Fruit fly (Drosophila melanogaster) whole organism, adult: ENCODE results near the gene Gad1.

Experiments used
- CG12768 ChIP-seq: fragments of 200-800 bp; sonication (Bioruptor generic); optimal IDR thresholded peaks from 2 replicates; lab custom pipeline; 2017; ENCODE audit warnings: missing biosample characterization, missing genetic modification characterization, mild to moderate bottlenecking, moderate library complexity, missing genetic modification reagents
- CG1620 ChIP-seq: fragments of 200-800 bp; sonication (Bioruptor generic); optimal IDR thresholded peaks from 2 replicates; lab custom pipeline; 2016; ENCODE audit warnings: missing biosample characterization, missing genetic modification characterization
- CG7045 ChIP-seq: fragments of 200-800 bp; sonication (Bioruptor generic); optimal IDR thresholded peaks from 2 replicates; lab custom pipeline; 2017; ENCODE audit warnings: missing biosample characterization, mild to moderate bottlenecking, missing genetic modification characterization
- CG7101 ChIP-seq: fragments of 200-800 bp; sonication (Bioruptor generic); optimal IDR thresholded peaks from 2 replicates; lab custom pipeline; 2018; ENCODE audit warnings: missing biosample characterization, mild to moderate bottlenecking, missing genetic modification characterization, moderate library complexity
- Crg-1 ChIP-seq: fragments of 200-800 bp; sonication (Bioruptor generic); optimal IDR thresholded peaks from 2 replicates; lab custom pipeline; 2016; ENCODE audit warnings: missing biosample characterization, missing genetic modification characterization
- Mnt ChIP-seq: fragments of 200-800 bp; sonication (Bioruptor generic); optimal IDR thresholded peaks from 2 replicates; lab custom pipeline; 2016; ENCODE audit warnings: missing biosample characterization, mild to moderate bottlenecking, missing genetic modification characterization
- bab1 ChIP-seq: fragments of 200-800 bp; sonication (Bioruptor generic); optimal IDR thresholded peaks from 3 replicates; lab custom pipeline; 2019; ENCODE audit warnings: missing biosample characterization, mild to moderate bottlenecking, missing genetic modification characterization, moderate library complexity
- pad ChIP-seq: fragments of 200-800 bp; sonication (Bioruptor generic); optimal IDR thresholded peaks from 3 replicates; lab custom pipeline; 2017; ENCODE audit warnings: missing biosample characterization, missing genetic modification characterization, mild to moderate bottlenecking, moderate library complexity, missing genetic modification reagents
- tj ChIP-seq: fragments of 200-800 bp; sonication (Bioruptor generic); optimal IDR thresholded peaks from 3 replicates; lab custom pipeline; 2017; ENCODE audit warnings: missing biosample characterization, mild to moderate bottlenecking, missing genetic modification characterization, moderate library complexity
- toe ChIP-seq: fragments of 200-800 bp; sonication (Bioruptor generic); optimal IDR thresholded peaks from 2 replicates; lab custom pipeline; 2016; ENCODE audit warnings: missing biosample characterization, missing genetic modification characterization

dm6 chr3L:4103258-4104247, 15.0 kb upstream of the Gad1 start, which contains the start of gene Fit1:
- no peak for TF ChIP-seq CG7101 (tag; lab: Kevin White, UChicago)
- peak; percentile 21 for TF ChIP-seq CG7045 (GFP tag; lab: Kevin White, UChicago)
- TF ChIP-seq Mnt (GFP tag; lab: Kevin White, UChicago): peak; percentile 76
- TF ChIP-seq pad (GFP tag; lab: Kevin White, UChicago): peak; percentile 37
- no peak for TF ChIP-seq CG1620 (GFP tag; lab: Kevin White, UChicago)
- TF ChIP-seq Crg-1: peak; percentile 47
- peak; percentile 85 for TF ChIP-seq CG12768
- TF ChIP-seq bab1 (GFP tag; lab: Kevin White, UChicago): no peak
- TF ChIP-seq toe (GFP tag; lab: Kevin White, UChicago): no peak
- TF ChIP-seq tj (GFP tag; lab: Kevin White, UChicago): peak; percentile 43
